Fruit fly (Drosophila melanogaster) whole organism, embryonic: ENCODE results near the gene Elp3.

Experiments used
- Abd-B ChIP-seq: fragments of 200-800 bp; sonication (Bioruptor generic); optimal IDR thresholded peaks from 2 replicates; lab custom pipeline; 2018; ENCODE audit warnings: missing biosample characterization, mild to moderate bottlenecking, missing genetic modification characterization, moderate library complexity
- Atf6 ChIP-seq: fragments of 200-800 bp; sonication (Bioruptor generic); IDR thresholded peaks from 2 replicates; pipeline ENCODE4 v1.3.6; 2022; ENCODE audit warnings: missing biosample characterization, missing genetic modification characterization
- BEAF-32 ChIP-seq: fragments of 200-800 bp; sonication (Bioruptor generic); optimal IDR thresholded peaks from 3 replicates; lab custom pipeline; 2017; ENCODE audit warnings: missing biosample characterization, missing genetic modification characterization, mild to moderate bottlenecking, moderate library complexity, missing genetic modification reagents
- Bdp1 ChIP-seq: fragments of 200-800 bp; sonication (Bioruptor generic); optimal IDR thresholded peaks from 3 replicates; lab custom pipeline; 2016; ENCODE audit warnings: missing biosample characterization, missing genetic modification characterization
- CG10462 ChIP-seq: fragments of 200-800 bp; sonication (Bioruptor generic); optimal IDR thresholded peaks from 2 replicates; lab custom pipeline; 2016; ENCODE audit warnings: missing biosample characterization, missing genetic modification characterization
- CG10959 ChIP-seq: fragments of 200-800 bp; sonication (Bioruptor generic); IDR thresholded peaks from 2 replicates; pipeline ENCODE4 v1.3.6; 2022; ENCODE audit warnings: missing biosample characterization, missing genetic modification characterization
- CG11093 ChIP-seq: fragments of 200-800 bp; sonication (Bioruptor generic); IDR thresholded peaks from 3 replicates; pipeline ENCODE4 v1.3.6; 2022; ENCODE audit warnings: missing biosample characterization, missing genetic modification characterization
- CG11456 ChIP-seq: fragments of 200-800 bp; sonication (Bioruptor generic); IDR thresholded peaks from 3 replicates; pipeline ENCODE4 v1.3.6; 2022; ENCODE audit warnings: missing biosample characterization, missing genetic modification characterization
- CG11696 ChIP-seq: fragments of 200-800 bp; sonication (Bioruptor generic); IDR thresholded peaks from 2 replicates; pipeline ENCODE4 v1.3.6; 2022; ENCODE audit warnings: missing biosample characterization, missing genetic modification characterization
- CG12391 ChIP-seq: fragments of 200-800 bp; sonication (Bioruptor generic); optimal IDR thresholded peaks from 3 replicates; lab custom pipeline; 2018; ENCODE audit warnings: missing biosample characterization, mild to moderate bottlenecking, missing genetic modification characterization, moderate library complexity
- CG12744 ChIP-seq: fragments of 200-800 bp; sonication (Bioruptor generic); optimal IDR thresholded peaks from 2 replicates; lab custom pipeline; 2016; ENCODE audit warnings: missing biosample characterization, missing genetic modification characterization
- CG12942 ChIP-seq: fragments of 200-800 bp; sonication (Bioruptor generic); optimal IDR thresholded peaks from 3 replicates; lab custom pipeline; 2016; ENCODE audit warnings: missing biosample characterization, missing genetic modification characterization
- CG13894 ChIP-seq: fragments of 200-800 bp; sonication (Bioruptor generic); optimal IDR thresholded peaks from 3 replicates; lab custom pipeline; 2018; ENCODE audit warnings: missing biosample characterization, mild to moderate bottlenecking, missing genetic modification characterization, moderate library complexity
- CG15479 ChIP-seq: fragments of 200-800 bp; sonication (Bioruptor generic); optimal IDR thresholded peaks from 3 replicates; lab custom pipeline; 2019; ENCODE audit warnings: missing biosample characterization, mild to moderate bottlenecking, missing genetic modification characterization, moderate library complexity
- CG1647 ChIP-seq: fragments of 200-800 bp; sonication (Bioruptor generic); optimal IDR thresholded peaks from 3 replicates; lab custom pipeline; 2016; ENCODE audit warnings: missing biosample characterization, missing genetic modification characterization
- CG17186 ChIP-seq: fragments of 200-800 bp; sonication (Bioruptor generic); optimal IDR thresholded peaks from 3 replicates; lab custom pipeline; 2017; ENCODE audit warnings: missing biosample characterization, missing genetic modification reagents, missing genetic modification characterization
- CG18011 ChIP-seq: fragments of 200-800 bp; sonication (Bioruptor generic); optimal IDR thresholded peaks from 2 replicates; lab custom pipeline; 2017; ENCODE audit warnings: missing biosample characterization, missing genetic modification characterization, mild to moderate bottlenecking, moderate library complexity, missing genotype
- CG2120 ChIP-seq: fragments of 200-800 bp; sonication (Bioruptor generic); optimal IDR thresholded peaks from 3 replicates; lab custom pipeline; 2016; ENCODE audit warnings: missing biosample characterization, missing genetic modification characterization
- CG30431 ChIP-seq: fragments of 200-800 bp; sonication (Bioruptor generic); optimal IDR thresholded peaks from 2 replicates; lab custom pipeline; 2017; ENCODE audit warnings: missing biosample characterization, missing genetic modification characterization
- CG34224 ChIP-seq: fragments of 200-800 bp; sonication (Bioruptor generic); IDR thresholded peaks from 3 replicates; pipeline ENCODE4 v1.3.6; 2022; ENCODE audit warnings: missing biosample characterization, missing genetic modification characterization; ENCODE audit not compliant: partially characterized antibody
- CG7357 ChIP-seq: fragments of 200-800 bp; sonication (Bioruptor generic); IDR thresholded peaks from 3 replicates; pipeline ENCODE4 v1.3.6; 2022; ENCODE audit warnings: missing biosample characterization, missing genetic modification characterization
- CG7928 ChIP-seq: fragments of 200-800 bp; sonication (Bioruptor generic); optimal IDR thresholded peaks from 2 replicates; lab custom pipeline; 2017; ENCODE audit warnings: missing biosample characterization, mild to moderate bottlenecking, missing genetic modification characterization
- D19A ChIP-seq: fragments of 200-800 bp; optimal IDR thresholded peaks from 3 replicates; lab custom pipeline; 2019; ENCODE audit warnings: missing biosample characterization, mild to moderate bottlenecking, missing genetic modification characterization, moderate library complexity
- Deaf1 ChIP-seq: fragments of 200-800 bp; optimal IDR thresholded peaks from 3 replicates; lab custom pipeline; 2019; ENCODE audit warnings: missing biosample characterization, mild to moderate bottlenecking, missing genetic modification characterization, moderate library complexity
- Dip2 ChIP-seq: fragments of 200-800 bp; sonication (Bioruptor generic); IDR thresholded peaks from 2 replicates; pipeline ENCODE4 v1.3.6; 2022; ENCODE audit warnings: missing biosample characterization, missing genetic modification characterization
- Eip74EF ChIP-seq, 2 experiments: fragments of 200-800 bp in 1 of 2; fragments of >200 bp in 1 of 2; sonication (Bioruptor generic) in 1 of 2; optimal IDR thresholded peaks; 2 replicates each; lab custom pipeline; 2017 to 2019; ENCODE audit warnings: missing biosample characterization in 2 of 2, missing genetic modification characterization in 2 of 2, mild to moderate bottlenecking in 1 of 2, moderate library complexity in 1 of 2
- Ets97D ChIP-seq: fragments of 200-800 bp; sonication (Bioruptor generic); optimal IDR thresholded peaks from 3 replicates; lab custom pipeline; 2016; ENCODE audit warnings: missing biosample characterization, missing genetic modification characterization
- HLH3B ChIP-seq: fragments of 200-800 bp; sonication (Bioruptor generic); IDR thresholded peaks from 2 replicates; pipeline ENCODE4 v1.3.6; 2022; ENCODE audit warnings: missing biosample characterization, missing genetic modification characterization
- Hr78 ChIP-seq, 2 experiments: fragments of 200-800 bp in 1 of 2; fragments of >200 bp in 1 of 2; sonication (Bioruptor generic) in 1 of 2; optimal IDR thresholded peaks; 2 replicates each; lab custom pipeline; 2017 to 2019; ENCODE audit warnings: missing biosample characterization in 2 of 2, missing genetic modification characterization in 2 of 2, mild to moderate bottlenecking in 1 of 2, moderate library complexity in 1 of 2
- Hsf ChIP-seq: fragments of 200-800 bp; sonication (Bioruptor generic); optimal IDR thresholded peaks from 3 replicates; lab custom pipeline; 2016; ENCODE audit warnings: missing biosample characterization, missing genetic modification characterization
- Nf-YB ChIP-seq: fragments of 200-800 bp; sonication (Bioruptor generic); optimal IDR thresholded peaks from 3 replicates; lab custom pipeline; 2019; ENCODE audit warnings: missing biosample characterization, mild to moderate bottlenecking, missing genetic modification characterization, moderate library complexity
- Ravus ChIP-seq: fragments of 200-800 bp; sonication (Bioruptor generic); IDR thresholded peaks from 2 replicates; pipeline ENCODE4 v1.3.6; 2022; ENCODE audit warnings: missing biosample characterization, missing genetic modification characterization
- Sox100B ChIP-seq: fragments of 200-800 bp; sonication (Bioruptor generic); optimal IDR thresholded peaks from 3 replicates; lab custom pipeline; 2018; ENCODE audit warnings: missing biosample characterization, mild to moderate bottlenecking, missing genetic modification characterization
- Stat92E ChIP-seq, 3 experiments: fragments of >200 bp in 2 of 3; fragments of 200-800 bp in 1 of 3; sonication (Bioruptor generic) in 1 of 3; optimal IDR thresholded peaks; 2 replicates each; lab custom pipeline; 2017 to 2019; ENCODE audit warnings: missing biosample characterization in 3 of 3, missing genetic modification characterization in 3 of 3, mild to moderate bottlenecking in 1 of 3, moderate library complexity in 1 of 3
- Vsx1 ChIP-seq: fragments of 200-800 bp; sonication (Bioruptor generic); optimal IDR thresholded peaks from 2 replicates; lab custom pipeline; 2017; ENCODE audit warnings: missing biosample characterization, mild to moderate bottlenecking, missing genetic modification characterization, missing genetic modification reagents
- abd-A ChIP-seq: fragments of 200-800 bp; sonication (Bioruptor generic); optimal IDR thresholded peaks from 3 replicates; lab custom pipeline; 2019; ENCODE audit warnings: missing biosample characterization, mild to moderate bottlenecking, missing genetic modification characterization, moderate library complexity
- cg ChIP-seq: fragments of 200-800 bp; sonication (Bioruptor generic); optimal IDR thresholded peaks from 3 replicates; lab custom pipeline; 2019; ENCODE audit warnings: missing biosample characterization, mild to moderate bottlenecking, missing genetic modification characterization, moderate library complexity
- dmrt99B ChIP-seq: fragments of 200-800 bp; sonication (Bioruptor generic); optimal IDR thresholded peaks from 2 replicates; lab custom pipeline; 2018; ENCODE audit warnings: missing biosample characterization, mild to moderate bottlenecking, missing genetic modification characterization, moderate library complexity
- dysf ChIP-seq: fragments of 200-800 bp; sonication (Bioruptor generic); IDR thresholded peaks from 3 replicates; pipeline ENCODE4 v1.3.6; 2022; ENCODE audit warnings: missing biosample characterization, missing genetic modification characterization
- ftz-f1 ChIP-seq: fragments of 200-800 bp; sonication (Bioruptor generic); optimal IDR thresholded peaks from 2 replicates; lab custom pipeline; 2016; ENCODE audit warnings: missing biosample characterization, missing genetic modification characterization
- lbe ChIP-seq: fragments of 200-800 bp; sonication (Bioruptor generic); optimal IDR thresholded peaks from 2 replicates; lab custom pipeline; 2016; ENCODE audit warnings: missing biosample characterization, mild to moderate bottlenecking, missing genetic modification characterization
- lilli ChIP-seq: fragments of 200-800 bp; sonication (Bioruptor generic); optimal IDR thresholded peaks from 3 replicates; lab custom pipeline; 2016; ENCODE audit warnings: missing biosample characterization, missing genetic modification characterization
- luna ChIP-seq: fragments of 200-800 bp; sonication (Bioruptor generic); optimal IDR thresholded peaks from 2 replicates; lab custom pipeline; 2016; ENCODE audit warnings: missing biosample characterization, missing genetic modification characterization
- onecut ChIP-seq: fragments of 200-800 bp; sonication (Bioruptor generic); IDR thresholded peaks from 2 replicates; pipeline ENCODE4 v1.3.6; 2022; ENCODE audit warnings: missing biosample characterization, missing genetic modification characterization
- pita ChIP-seq: fragments of 200-800 bp; sonication (Bioruptor generic); optimal IDR thresholded peaks from 2 replicates; lab custom pipeline; 2017; ENCODE audit warnings: missing biosample characterization, mild to moderate bottlenecking, missing genetic modification characterization
- pum ChIP-seq: fragments of 200-800 bp; sonication (Bioruptor generic); optimal IDR thresholded peaks from 2 replicates; lab custom pipeline; 2016; ENCODE audit warnings: missing biosample characterization, missing genetic modification characterization
- row ChIP-seq: fragments of 200-800 bp; sonication (Bioruptor generic); IDR thresholded peaks from 3 replicates; pipeline ENCODE4 v1.3.6; 2022; ENCODE audit warnings: missing biosample characterization, missing genetic modification characterization
- ttk ChIP-seq: fragments of 200-800 bp; sonication (Bioruptor generic); IDR thresholded peaks from 2 replicates; pipeline ENCODE4 v2.1.2; 2022; ENCODE audit warnings: missing biosample characterization, missing genetic modification characterization
- wor ChIP-seq: fragments of 200-800 bp; sonication (Bioruptor generic); IDR thresholded peaks from 2 replicates; pipeline ENCODE4 v1.3.6; 2022; ENCODE audit warnings: missing biosample characterization, missing genetic modification characterization
- yki ChIP-seq: fragments of >200 bp; optimal IDR thresholded peaks from 3 replicates; lab custom pipeline; 2018
- zf30C ChIP-seq: fragments of 200-800 bp; sonication (Bioruptor generic); optimal IDR thresholded peaks from 3 replicates; lab custom pipeline; 2018; ENCODE audit warnings: missing biosample characterization, mild to moderate bottlenecking, missing genetic modification characterization
- zfh2 ChIP-seq: fragments of 200-800 bp; sonication (Bioruptor generic); optimal IDR thresholded peaks from 2 replicates; lab custom pipeline; 2016; ENCODE audit warnings: missing biosample characterization, missing genetic modification characterization

Gene Elp3

dm6 chr2L:4463323-4463722 is 18.8 kb downstream of the Elp3 start, which contains the start of the genes CG15443 and Paris (continued):
- no peak for TF ChIP-seq Atf6 (GFP tag; lab: Robert Waterston, UW)
- TF ChIP-seq Dip2 (GFP tag; lab: Robert Waterston, UW), result no peak
- no peak for TF ChIP-seq CG10959 (GFP tag; lab: Robert Waterston, UW)
- no peak for TF ChIP-seq CG10462 (GFP tag; lab: Kevin White, UChicago)
- TF ChIP-seq zf30C (GFP tag; lab: Kevin White, UChicago), result no peak
- TF ChIP-seq zfh2 (GFP tag; lab: Kevin White, UChicago), result no peak
- no peak for TF ChIP-seq CG12391 (tag; lab: Kevin White, UChicago)
- TF ChIP-seq Abd-B (GFP tag; lab: Kevin White, UChicago), result no peak
- TF ChIP-seq CG34224 (GFP tag; lab: Robert Waterston, UW), result peak; percentile 75
- TF ChIP-seq onecut (GFP tag; lab: Robert Waterston, UW), result 0 out of 2 replicates have a peak, but pooled peaks have one; percentile 31
- no peak for TF ChIP-seq Vsx1 (GFP tag; lab: Kevin White, UChicago)
- no peak for TF ChIP-seq Ravus
- TF ChIP-seq CG15479 (GFP tag; lab: Kevin White, UChicago), result no peak
- no peak for TF ChIP-seq wor (GFP tag; lab: Robert Waterston, UW)
- peak; percentile 22 for TF ChIP-seq CG2120
- TF ChIP-seq pum (GFP tag; lab: Kevin White, UChicago), result no peak
- TF ChIP-seq CG18011 (GFP tag; lab: Kevin White, UChicago), result no peak
- TF ChIP-seq CG11456, result no peak
- TF ChIP-seq CG7357 (GFP tag; lab: Robert Waterston, UW), result no peak
- no peak for TF ChIP-seq Deaf1 (tag; lab: Kevin White, UChicago)
- TF ChIP-seq abd-A (tag; lab: Kevin White, UChicago), result no peak
- TF ChIP-seq CG11696 (GFP tag; lab: Robert Waterston, UW), result no peak
- TF ChIP-seq CG17186, result peak; percentile 61
- no peak for TF ChIP-seq D19A (tag; lab: Kevin White, UChicago)
- TF ChIP-seq dysf, result no peak
- TF ChIP-seq CG13894 (tag; lab: Kevin White, UChicago), result peak; percentile 63
- TF ChIP-seq CG12942, result no peak
- no peak for TF ChIP-seq CG30431 (GFP tag; lab: Kevin White, UChicago)
- no peak for TF ChIP-seq lilli (GFP tag; lab: Kevin White, UChicago)
- no peak for TF ChIP-seq Eip74EF (GFP tag; optimal IDR thresholded peaks at IDR 0.05; lab: Kevin White, UChicago)
- TF ChIP-seq Stat92E (GFP tag; optimal IDR thresholded peaks at IDR 0.05; lab: Kevin White, UChicago), result no peak
- TF ChIP-seq Ets97D, result peak; percentile 41
- no peak for TF ChIP-seq CG7928 (GFP tag; lab: Kevin White, UChicago)
- TF ChIP-seq Sox100B (GFP tag; lab: Kevin White, UChicago), result no peak
- TF ChIP-seq Bdp1 (GFP tag; lab: Kevin White, UChicago), result no peak
- TF ChIP-seq CG11093 (GFP tag; lab: Robert Waterston, UW), result no peak
- TF ChIP-seq cg (GFP tag; lab: Kevin White, UChicago), result no peak
- TF ChIP-seq row (GFP tag; lab: Robert Waterston, UW), result peak; percentile 34; the same call in 1 of the 3 replicates
- TF ChIP-seq CG12744, result no peak
- no peak for TF ChIP-seq yki
- no peak for TF ChIP-seq ftz-f1 (GFP tag; lab: Kevin White, UChicago)
- peak; percentile 42 for TF ChIP-seq BEAF-32 (GFP tag; lab: Kevin White, UChicago)
- no peak for TF ChIP-seq CG1647
- no peak for TF ChIP-seq luna (GFP tag; lab: Kevin White, UChicago)
- no peak for TF ChIP-seq ttk
- TF ChIP-seq Hsf, result no peak
- no peak for TF ChIP-seq lbe
- no peak for TF ChIP-seq Nf-YB
- TF ChIP-seq pita (GFP tag; lab: Kevin White, UChicago), result no peak
- no peak for TF ChIP-seq dmrt99B (tag; lab: Kevin White, UChicago)
- no peak for TF ChIP-seq HLH3B (GFP tag; lab: Robert Waterston, UW)
- TF ChIP-seq Hr78 (GFP tag; optimal IDR thresholded peaks at IDR 0.05; lab: Kevin White, UChicago), result no peak
